Fruit fly (Drosophila melanogaster) Kc167 (cell line): ENCODE data around the gene CG32440.

Experiments
- Myc ChIP-seq: fragments of >200 bp; optimal IDR thresholded peaks from 2 replicates; lab custom pipeline; 2017; ENCODE audit warnings: missing external identifiers
- h ChIP-seq: fragments of >200 bp; optimal IDR thresholded peaks from 3 replicates; lab custom pipeline; 2018; ENCODE audit warnings: missing external identifiers
- insv ChIP-seq: fragments of >200 bp; optimal IDR thresholded peaks from 3 replicates; lab custom pipeline; 2018; ENCODE audit warnings: missing external identifiers
- psq ChIP-seq: fragments of >200 bp; optimal IDR thresholded peaks from 2 replicates; lab custom pipeline; 2017; ENCODE audit warnings: missing external identifiers
- ttk ChIP-seq: sonication (Bioruptor generic); optimal IDR thresholded peaks from 2 replicates; lab custom pipeline; 2017; ENCODE audit warnings: missing external identifiers

DNA sequence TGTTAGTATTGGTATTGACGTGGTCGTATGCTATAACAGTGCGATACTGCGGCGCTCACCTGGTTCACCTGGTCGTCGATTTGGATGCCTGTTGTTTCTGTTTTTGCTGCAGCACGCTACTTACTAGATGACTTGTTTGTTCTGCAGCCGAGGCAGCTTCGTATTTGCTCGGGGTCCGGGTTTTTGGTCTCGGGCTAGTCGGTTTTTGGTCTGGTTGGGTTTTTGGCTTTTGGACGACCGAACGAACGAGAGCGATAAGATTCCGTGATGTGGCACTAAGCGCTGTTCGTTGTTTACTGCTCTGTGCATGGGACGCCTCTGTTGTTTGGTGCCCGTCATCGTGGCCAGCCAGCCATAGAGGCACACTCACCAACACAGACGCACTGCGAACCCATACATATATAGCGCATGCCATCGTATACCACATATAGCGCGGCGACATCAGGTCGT is 11.0 kb upstream of the CG32440 start, which contains the start of gene ebd2:
- TF ChIP-seq psq (lab: Kevin White, UChicago), result no peak
- TF ChIP-seq ttk (lab: Kevin White, UChicago), result no peak
- no peak for TF ChIP-seq Myc (lab: Kevin White, UChicago)
- no peak for TF ChIP-seq insv (lab: Kevin White, UChicago)
- TF ChIP-seq h (lab: Kevin White, UChicago), result no peak
